Worm (Caenorhabditis elegans) whole organism, L4 larva: ENCODE measurements around the gene srt-53.

Source experiments
- T20F7.1 ChIP-seq: fragments of 200-800 bp; sonication (Bioruptor generic); optimal IDR thresholded peaks from 2 replicates; lab custom pipeline; 2018; ENCODE audit warnings: mild to moderate bottlenecking, missing genetic modification characterization, missing compliant biosample characterization
- aha-1 ChIP-seq: fragments of 150-350 bp; peaks from one replicate; lab custom pipeline; 2014; ENCODE audit warnings: missing biosample characterization, missing genetic modification characterization
- daf-16 ChIP-seq, 3 experiments: sonication (generic microtip); optimal IDR thresholded peaks; 2 replicates each; lab custom pipeline; 2016 to 2017; ENCODE audit warnings: missing genetic modification characterization in 3 of 3, missing genetic modification reagents in 3 of 3, mild to moderate bottlenecking in 2 of 3, missing compliant biosample characterization in 2 of 3, missing biosample characterization in 1 of 3, moderate library complexity in 1 of 3
- dmd-9 ChIP-seq: fragments of 200-800 bp; sonication (Bioruptor generic); IDR thresholded peaks from 2 replicates; pipeline ENCODE4 v1.3.6; 2022; ENCODE audit warnings: missing genetic modification reagents, missing genetic modification characterization, missing compliant biosample characterization
- fkh-10 ChIP-seq: fragments of 150-350 bp; optimal IDR thresholded peaks from 2 replicates; lab custom pipeline; 2014; ENCODE audit warnings: missing biosample characterization, missing genetic modification reagents, missing genetic modification characterization
- hlh-11 ChIP-seq: fragments of 200-800 bp; sonication (Bioruptor generic); optimal IDR thresholded peaks from 2 replicates; lab custom pipeline; 2018; ENCODE audit warnings: mild to moderate bottlenecking, missing genetic modification characterization, missing compliant biosample characterization
- hmg-1.1 ChIP-seq: fragments of 200-800 bp; sonication (Bioruptor generic); IDR thresholded peaks from 2 replicates; pipeline ENCODE4 v1.3.6; 2022; ENCODE audit warnings: missing genetic modification reagents, missing genetic modification characterization, missing compliant biosample characterization
- lir-3 ChIP-seq: sonication (generic microtip); optimal IDR thresholded peaks from 2 replicates; lab custom pipeline; 2016; ENCODE audit warnings: mild to moderate bottlenecking, missing genetic modification characterization, missing compliant biosample characterization
- madf-5 ChIP-seq, 2 experiments: fragments of 200-800 bp; sonication (Bioruptor generic); IDR thresholded peaks; 2 replicates each; pipeline ENCODE4 v1.3.6; 2022; ENCODE audit warnings: missing compliant biosample characterization in 2 of 2, missing genetic modification characterization in 2 of 2
- mes-2 ChIP-seq: sonication (generic microtip); optimal IDR thresholded peaks from 2 replicates; lab custom pipeline; 2016; ENCODE audit warnings: missing genotype, mild to moderate bottlenecking, missing genetic modification characterization, missing compliant biosample characterization; ENCODE audit not compliant: poor library complexity, severe bottlenecking
- nhr-11 ChIP-seq: fragments of 150-350 bp; optimal IDR thresholded peaks from 2 replicates; lab custom pipeline; 2014; ENCODE audit warnings: missing biosample characterization, missing genetic modification characterization
- nhr-48 ChIP-seq: sonication (generic microtip); optimal IDR thresholded peaks from 2 replicates; lab custom pipeline; 2016; ENCODE audit warnings: mild to moderate bottlenecking, missing genetic modification characterization, missing compliant biosample characterization
- rbr-2 ChIP-seq: sonication (generic microtip); optimal IDR thresholded peaks from 2 replicates; lab custom pipeline; 2016; ENCODE audit warnings: missing genotype, missing genetic modification characterization, missing compliant biosample characterization
- unc-62 ChIP-seq, 3 experiments: fragments of 150-350 bp in 1 of 3; sonication (generic microtip); optimal IDR thresholded peaks in 2 of 3; peaks in 1 of 3; 1 replicate in 1 of 3; 2 replicates in 2 of 3; lab custom pipeline; 2014 to 2017; ENCODE audit warnings: missing biosample characterization in 3 of 3, missing genetic modification characterization in 3 of 3, missing genetic modification reagents in 3 of 3, missing genotype in 1 of 3

Gene srt-53

DNA sequence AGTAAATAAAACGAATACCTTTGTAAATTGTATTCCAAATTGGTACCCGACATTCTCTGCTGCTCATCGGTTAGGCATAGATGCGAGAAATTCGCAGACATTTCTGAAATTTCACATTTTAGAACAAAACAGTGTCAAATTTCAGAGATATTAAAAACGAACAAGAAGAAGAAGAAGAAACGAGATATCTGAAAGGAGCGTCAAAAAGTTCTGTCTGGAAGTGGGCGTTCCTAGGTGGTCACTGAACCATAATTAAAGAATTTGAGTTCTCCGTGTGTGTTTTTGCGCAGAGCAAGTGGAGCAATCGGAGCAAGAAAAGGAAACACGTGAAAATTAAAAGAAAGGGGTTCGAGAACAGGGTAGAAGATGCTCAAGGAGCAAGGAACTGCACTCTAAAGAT lies 40.4 kb downstream of the srt-53 start, which contains the start of gene F40A3.7:
Gene F40A3.7, minus strand, starts transcription at position 101 of the 400 bp plus-strand sequence.
- TF ChIP-seq hmg-1.1 (GFP tag; lab: Robert Waterston, UW) (no peak), nhr-11 (tag; lab: Kevin White, UChicago) (no peak), rbr-2 (no peak), aha-1 (no peak), nhr-48 (tag; lab: Kevin White, UChicago) (no peak)

DNA sequence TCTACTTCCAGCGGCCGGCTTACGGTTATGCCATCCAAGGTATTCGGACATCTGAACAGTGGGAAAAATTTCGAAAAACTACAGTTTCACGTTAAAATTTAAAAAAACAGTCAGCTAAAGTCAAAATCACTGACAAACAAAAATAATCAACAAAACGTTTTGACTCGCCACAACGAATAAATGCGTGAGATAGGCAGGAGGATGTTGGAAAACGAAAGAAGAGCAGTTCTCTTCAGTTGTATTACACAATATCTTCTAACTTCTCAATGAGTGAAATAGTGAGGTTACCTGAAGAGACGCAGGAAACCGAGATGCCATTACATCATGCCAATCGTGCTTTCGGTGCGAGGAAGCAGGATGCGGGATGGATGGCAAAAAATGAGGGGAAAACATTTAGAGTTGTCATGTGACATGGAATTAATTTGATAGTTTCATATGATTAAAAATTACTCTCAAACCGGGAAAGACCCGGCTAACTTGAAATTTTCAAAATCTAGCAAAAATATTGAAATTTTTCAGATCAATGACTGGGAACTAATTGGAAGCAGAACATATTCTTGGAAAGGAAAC lies 46.3 kb downstream of the srt-53 start, which contains the start of gene F40A3.6:
Gene F40A3.6, minus strand, starts transcription at position 51 of the 570 bp plus-strand sequence.
- TF ChIP-seq nhr-11 (tag; lab: Kevin White, UChicago) (peak; percentile 47), mes-2 (tag; lab: Kevin White, UChicago) (no peak), daf-16 (GFP tag; optimal IDR thresholded peaks at IDR 0.05; lab: Kevin White, UChicago) (peak in 1 of 2 experiments; percentile 58), daf-16 (tag; optimal IDR thresholded peaks at IDR 0.05; lab: Kevin White, UChicago) (no peak), hlh-11 (tag; lab: Kevin White, UChicago) (peak; percentile 25), unc-62 (GFP tag; optimal IDR thresholded peaks at IDR 0.05 in 1 of 2; lab: Kevin White, UChicago) (peak in 1 of 2 experiments; percentile 44), unc-62 (tag; optimal IDR thresholded peaks at IDR 0.05; lab: Kevin White, UChicago) (no peak)

DNA sequence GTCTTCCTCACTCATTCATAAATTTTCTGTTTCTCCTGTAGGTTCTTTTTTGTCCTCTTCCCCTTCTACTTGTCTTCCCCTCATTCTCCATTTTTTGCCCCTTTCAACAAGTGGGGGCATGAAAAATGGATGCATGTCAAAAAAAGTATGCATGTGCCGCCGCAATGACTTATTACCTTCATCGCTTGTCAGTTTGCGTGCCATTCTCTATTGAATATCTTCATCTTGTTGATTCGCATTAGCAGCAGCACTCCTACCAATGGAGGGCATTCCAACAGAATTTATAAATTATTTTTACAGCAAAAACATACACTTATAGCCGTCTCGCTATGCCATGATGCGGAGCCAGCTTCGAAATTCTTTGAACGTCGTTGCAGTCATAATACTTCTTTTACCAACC lies 49.0 kb downstream of the srt-53 start, which contains the start of gene F40A3.1:
Gene F40A3.1, plus strand, starts transcription at position 301 of the 400 bp plus-strand sequence.
- TF ChIP-seq aha-1 (peak; percentile 29), dmd-9 (GFP tag; lab: Robert Waterston, UW) (no peak), T20F7.1 (no peak), fkh-10 (GFP tag; lab: Kevin White, UChicago) (no peak), unc-62 (GFP tag; optimal IDR thresholded peaks at IDR 0.05 in 1 of 2; lab: Kevin White, UChicago) (peak in 1 of 2 experiments; percentile 32), unc-62 (tag; optimal IDR thresholded peaks at IDR 0.05; lab: Kevin White, UChicago) (no peak), hmg-1.1 (GFP tag; lab: Robert Waterston, UW) (no peak), lir-3 (no peak), madf-5 (GFP tag; IDR thresholded peaks at IDR 0.05; lab: Robert Waterston, UW) (no peak)
